Fruit fly (Drosophila melanogaster) whole organism, prepupa: Measurements from ENCODE around the gene CG5026.

ENCODE experiments used
- CG11902 ChIP-seq: fragments of 200-800 bp; sonication (Bioruptor generic); optimal IDR thresholded peaks from 3 replicates; lab custom pipeline; 2016; ENCODE audit warnings: missing biosample characterization, missing genetic modification characterization
- CG31627 ChIP-seq: fragments of 200-800 bp; sonication (Bioruptor generic); optimal IDR thresholded peaks from 3 replicates; lab custom pipeline; 2016; ENCODE audit warnings: missing biosample characterization, missing genetic modification characterization
- Sox102F ChIP-seq: fragments of 200-800 bp; sonication (Bioruptor generic); optimal IDR thresholded peaks from 2 replicates; lab custom pipeline; 2016; ENCODE audit warnings: missing biosample characterization, mild to moderate bottlenecking, missing genetic modification characterization

- no peak for TF ChIP-seq CG11902
- TF ChIP-seq CG31627, result peak; percentile 21
- TF ChIP-seq Sox102F (GFP tag; lab: Kevin White, UChicago), result no peak
Observed at dm6 chr3L:8985132-8985847, 17.0 kb downstream of the CG5026 start.
